Fruit fly (Drosophila melanogaster) whole organism, pupa: ENCODE results near the gene Vps4.

Experiments used
- CG10348 ChIP-seq: fragments of 200-800 bp; sonication (Bioruptor generic); IDR thresholded peaks from 2 replicates; pipeline ENCODE4 v1.3.6; 2022; ENCODE audit warnings: missing biosample characterization, missing genetic modification characterization
- CG12605 ChIP-seq: fragments of 200-800 bp; sonication (Bioruptor generic); IDR thresholded peaks from 2 replicates; pipeline ENCODE4 v1.3.6; 2022; ENCODE audit warnings: missing biosample characterization, missing genetic modification characterization
- CG13204 ChIP-seq: fragments of 200-800 bp; sonication (Bioruptor generic); optimal IDR thresholded peaks from 2 replicates; lab custom pipeline; 2018; ENCODE audit warnings: missing biosample characterization, mild to moderate bottlenecking, missing genetic modification characterization, moderate library complexity
- CG14655 ChIP-seq: fragments of 200-800 bp; sonication (Bioruptor generic); optimal IDR thresholded peaks from 3 replicates; lab custom pipeline; 2017; ENCODE audit warnings: mild to moderate bottlenecking, missing biosample characterization, missing genetic modification reagents, missing genetic modification characterization
- CG15710 ChIP-seq: fragments of 200-800 bp; sonication (Bioruptor generic); optimal IDR thresholded peaks from 2 replicates; lab custom pipeline; 2018; ENCODE audit warnings: missing biosample characterization, mild to moderate bottlenecking, missing genetic modification characterization, moderate library complexity
- CG17806 ChIP-seq: fragments of 200-800 bp; sonication (Bioruptor generic); optimal IDR thresholded peaks from 2 replicates; lab custom pipeline; 2018; ENCODE audit warnings: missing biosample characterization, mild to moderate bottlenecking, missing genetic modification characterization, moderate library complexity
- CG32121 ChIP-seq: fragments of 200-800 bp; sonication (Bioruptor generic); IDR thresholded peaks from 2 replicates; pipeline ENCODE4 v1.3.6; 2022; ENCODE audit warnings: missing biosample characterization, missing genetic modification characterization
- CG34367 ChIP-seq: fragments of 200-800 bp; sonication (Bioruptor generic); optimal IDR thresholded peaks from 2 replicates; lab custom pipeline; 2018; ENCODE audit warnings: missing biosample characterization, mild to moderate bottlenecking, missing genetic modification characterization
- CG4496 ChIP-seq: fragments of 200-800 bp; sonication (Bioruptor generic); IDR thresholded peaks from 3 replicates; pipeline ENCODE4 v1.3.6; 2022; ENCODE audit warnings: missing biosample characterization, missing genetic modification characterization
- CG8159 ChIP-seq: fragments of 200-800 bp; sonication (Bioruptor generic); optimal IDR thresholded peaks from 3 replicates; lab custom pipeline; 2018; ENCODE audit warnings: missing biosample characterization, mild to moderate bottlenecking, missing genetic modification characterization, moderate library complexity
- CG8301 ChIP-seq: fragments of 200-800 bp; sonication (Bioruptor generic); optimal IDR thresholded peaks from 2 replicates; lab custom pipeline; 2018; ENCODE audit warnings: missing biosample characterization, mild to moderate bottlenecking, missing genetic modification characterization
- CG9948 ChIP-seq: fragments of 200-800 bp; sonication (Bioruptor generic); optimal IDR thresholded peaks from 2 replicates; lab custom pipeline; 2018; ENCODE audit warnings: missing biosample characterization, mild to moderate bottlenecking, missing genetic modification characterization, moderate library complexity
- D1 ChIP-seq: fragments of 200-800 bp; sonication (Bioruptor generic); optimal IDR thresholded peaks from 2 replicates; lab custom pipeline; 2018; ENCODE audit warnings: missing biosample characterization, mild to moderate bottlenecking, missing genetic modification characterization, moderate library complexity
- EcR ChIP-seq: fragments of 200-800 bp; sonication (Bioruptor generic); optimal IDR thresholded peaks from 3 replicates; lab custom pipeline; 2019; ENCODE audit warnings: missing biosample characterization, missing genetic modification characterization, mild to moderate bottlenecking, moderate library complexity, missing genetic modification reagents
- Ets98B ChIP-seq: fragments of 200-800 bp; sonication (Bioruptor generic); IDR thresholded peaks from 2 replicates; pipeline ENCODE4 v1.3.6; 2022; ENCODE audit warnings: missing biosample characterization, missing genetic modification characterization
- Pif1A ChIP-seq: fragments of 200-800 bp; sonication (Bioruptor generic); optimal IDR thresholded peaks from 3 replicates; lab custom pipeline; 2016; ENCODE audit warnings: missing biosample characterization, missing genetic modification characterization
- Pif1B ChIP-seq: fragments of 200-800 bp; sonication (Bioruptor generic); optimal IDR thresholded peaks from 3 replicates; lab custom pipeline; 2016; ENCODE audit warnings: missing biosample characterization, missing genetic modification characterization
- Snoo ChIP-seq: fragments of 200-800 bp; sonication (Bioruptor generic); optimal IDR thresholded peaks from 3 replicates; lab custom pipeline; 2017; ENCODE audit warnings: missing biosample characterization, mild to moderate bottlenecking, missing genetic modification characterization, inconsistent platforms
- fd96Ca ChIP-seq: fragments of 200-800 bp; sonication (Bioruptor generic); IDR thresholded peaks from 3 replicates; pipeline ENCODE4 v1.3.6; 2022; ENCODE audit warnings: missing biosample characterization, missing genetic modification characterization
- gl ChIP-seq: fragments of 200-800 bp; sonication (Bioruptor generic); optimal IDR thresholded peaks from 2 replicates; lab custom pipeline; 2018; ENCODE audit warnings: missing biosample characterization, mild to moderate bottlenecking, missing genetic modification characterization
- rn ChIP-seq: fragments of 200-800 bp; sonication (Bioruptor generic); IDR thresholded peaks from 2 replicates; pipeline ENCODE4 v1.3.6; 2022; ENCODE audit warnings: missing biosample characterization, missing genetic modification characterization

The Vps4 gene

dm6 chrX:17879211-17879897, 28.1 kb upstream of the Vps4 start:
- TF ChIP-seq Pif1A (peak; percentile 8), fd96Ca (no peak), CG10348 (no peak), CG34367 (tag; lab: Kevin White, UChicago) (peak; percentile 19), CG8301 (peak; percentile 38), gl (peak; percentile 39), CG8159 (peak; percentile 72), CG13204 (GFP tag; lab: Kevin White, UChicago) (peak; percentile 57), CG12605 (GFP tag; lab: Robert Waterston, UW) (no peak), D1 (tag; lab: Kevin White, UChicago) (peak; percentile 35), CG32121 (GFP tag; lab: Robert Waterston, UW) (no peak), Pif1B (GFP tag; lab: Kevin White, UChicago) (peak; percentile 69), EcR (GFP tag; lab: Kevin White, UChicago) (peak; percentile 14), Snoo (tag; lab: Kevin White, UChicago) (peak; percentile 49), CG9948 (tag; lab: Kevin White, UChicago) (peak; percentile 49), CG17806 (tag; lab: Kevin White, UChicago) (peak; percentile 53), CG15710 (tag; lab: Kevin White, UChicago) (peak; percentile 61), CG14655 (GFP tag; lab: Kevin White, UChicago) (peak; percentile 70), rn (GFP tag; lab: Robert Waterston, UW) (no peak), Ets98B (no peak; the same call in 1 of the 2 replicates), CG4496 (no peak; the same call in 2 of the 3 replicates)
- TF ChIP-seq, all 21 proteins: peak for 14

DNA sequence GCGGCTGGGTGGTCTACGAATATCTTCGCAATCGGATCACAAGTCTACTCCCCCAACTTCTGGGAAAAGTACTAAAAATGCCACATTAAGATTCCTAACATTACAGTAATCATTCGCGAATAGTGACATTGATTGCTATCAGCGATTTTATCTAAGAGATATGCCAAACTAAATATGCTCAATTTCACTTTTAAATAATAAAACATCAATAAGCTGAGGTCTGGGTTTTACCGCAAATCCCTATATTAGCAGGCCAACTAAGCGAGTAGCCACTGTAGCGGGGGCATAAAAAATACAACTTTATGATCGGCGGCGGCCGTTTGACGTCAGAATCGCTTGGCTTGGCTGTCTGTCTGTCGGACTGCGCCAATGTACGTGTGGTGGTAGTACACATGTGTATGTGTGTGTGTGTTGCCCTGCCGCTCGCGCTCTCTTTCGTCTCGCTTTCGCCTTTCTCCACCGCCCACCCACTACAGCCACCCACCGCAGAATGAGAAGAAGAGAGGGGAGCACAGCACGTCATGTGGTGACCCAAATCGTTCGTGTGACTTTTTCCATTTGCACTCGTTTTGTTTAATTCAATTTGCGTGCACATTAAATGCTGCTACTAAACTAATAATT, 27.1 kb upstream of the Vps4 start:
- no peak for TF ChIP-seq EcR (GFP tag; lab: Kevin White, UChicago)
- peak; percentile 84 for TF ChIP-seq CG10348
- TF ChIP-seq CG8301, result peak; percentile 85
- TF ChIP-seq Pif1B (GFP tag; lab: Kevin White, UChicago), result peak; percentile 84
- TF ChIP-seq CG14655 (GFP tag; lab: Kevin White, UChicago), result peak; percentile 82
- TF ChIP-seq CG17806 (tag; lab: Kevin White, UChicago), result peak; percentile 70
- no peak for TF ChIP-seq D1 (tag; lab: Kevin White, UChicago)
- TF ChIP-seq CG9948 (tag; lab: Kevin White, UChicago), result peak; percentile 81
- peak; percentile 90 for TF ChIP-seq CG12605 (GFP tag; lab: Robert Waterston, UW)
- TF ChIP-seq fd96Ca, result peak; percentile 95
- TF ChIP-seq CG34367 (tag; lab: Kevin White, UChicago), result peak; percentile 78
- peak; percentile 92 for TF ChIP-seq Snoo (tag; lab: Kevin White, UChicago)
- TF ChIP-seq rn (GFP tag; lab: Robert Waterston, UW), result peak; percentile 79
- peak; percentile 94 for TF ChIP-seq Ets98B
- TF ChIP-seq CG15710 (tag; lab: Kevin White, UChicago), result peak; percentile 81
- peak; percentile 97 for TF ChIP-seq CG4496
- peak; percentile 56 for TF ChIP-seq gl
- TF ChIP-seq CG8159, result peak; percentile 76
- peak; percentile 79 for TF ChIP-seq Pif1A
- TF ChIP-seq CG32121 (GFP tag; lab: Robert Waterston, UW), result peak; percentile 95
- peak; percentile 75 for TF ChIP-seq CG13204 (GFP tag; lab: Kevin White, UChicago)

dm6 chrX:17881138-17882121, 26.1 kb upstream of the Vps4 start:
- TF ChIP-seq CG13204 (GFP tag; lab: Kevin White, UChicago), result peak; percentile 66
- TF ChIP-seq CG8301, result peak; percentile 67
- TF ChIP-seq EcR (GFP tag; lab: Kevin White, UChicago), result peak; percentile 81
- peak; percentile 62 for TF ChIP-seq CG14655 (GFP tag; lab: Kevin White, UChicago)
- TF ChIP-seq CG32121 (GFP tag; lab: Robert Waterston, UW), result peak; percentile 78; the same call in 1 of the 2 replicates
- peak; percentile 90 for TF ChIP-seq fd96Ca
- TF ChIP-seq CG12605 (GFP tag; lab: Robert Waterston, UW), result 0 out of 2 replicates have a peak, but pooled peaks have one; percentile 33
- TF ChIP-seq rn (GFP tag; lab: Robert Waterston, UW), result peak; percentile 68
- TF ChIP-seq Snoo (tag; lab: Kevin White, UChicago), result peak; percentile 53
- TF ChIP-seq Pif1B (GFP tag; lab: Kevin White, UChicago), result no peak
- no peak for TF ChIP-seq CG34367 (tag; lab: Kevin White, UChicago)
- peak; percentile 89 for TF ChIP-seq CG4496
- peak; percentile 27 for TF ChIP-seq CG9948 (tag; lab: Kevin White, UChicago)
- TF ChIP-seq gl, result no peak
- peak; percentile 21 for TF ChIP-seq CG17806 (tag; lab: Kevin White, UChicago)
- TF ChIP-seq Pif1A, result peak; percentile 9
- TF ChIP-seq D1 (tag; lab: Kevin White, UChicago), result no peak
- TF ChIP-seq CG10348, result 0 out of 2 replicates have a peak, but pooled peaks have one; percentile 44
- peak; percentile 38 for TF ChIP-seq CG15710 (tag; lab: Kevin White, UChicago)
- TF ChIP-seq Ets98B, result peak; percentile 86
- peak; percentile 25 for TF ChIP-seq CG8159

- TF ChIP-seq rn (GFP tag; lab: Robert Waterston, UW) (no peak), Pif1B (GFP tag; lab: Kevin White, UChicago) (no peak), gl (no peak), CG13204 (GFP tag; lab: Kevin White, UChicago) (no peak), CG8159 (no peak), CG8301 (no peak), CG32121 (GFP tag; lab: Robert Waterston, UW) (no peak), CG4496 (no peak), D1 (tag; lab: Kevin White, UChicago) (no peak), Snoo (tag; lab: Kevin White, UChicago) (no peak), CG34367 (tag; lab: Kevin White, UChicago) (no peak)
- TF ChIP-seq, all 21 proteins: peak for 0
These were observed 24.7 kb upstream of the Vps4 start for dm6 chrX:17882769-17883168.
